Worm (Caenorhabditis elegans) whole organism, L2 larva: Measurements from ENCODE around the gene cdk-1.

Source experiments
- R02D3.7 ChIP-seq: fragments of 150-350 bp; optimal IDR thresholded peaks from 2 replicates; lab custom pipeline; 2014; ENCODE audit warnings: missing biosample characterization, missing genetic modification characterization
- ama-1 ChIP-seq: fragments of 150-350 bp; optimal IDR thresholded peaks from 2 replicates; lab custom pipeline; 2018; ENCODE audit warnings: inconsistent platforms
- ceh-82 ChIP-seq: fragments of 150-350 bp; optimal IDR thresholded peaks from 2 replicates; lab custom pipeline; 2014; ENCODE audit warnings: missing biosample characterization, missing genetic modification characterization
- mbf-1 ChIP-seq: sonication (generic microtip); optimal IDR thresholded peaks from 2 replicates; lab custom pipeline; 2017; ENCODE audit warnings: missing biosample characterization, missing genetic modification characterization
- nhr-10 ChIP-seq: sonication (generic microtip); optimal IDR thresholded peaks from 2 replicates; lab custom pipeline; 2017; ENCODE audit warnings: missing biosample characterization, missing genetic modification characterization
- nhr-11 ChIP-seq: fragments of 150-350 bp; optimal IDR thresholded peaks from 2 replicates; lab custom pipeline; 2014; ENCODE audit warnings: missing biosample characterization, missing genetic modification characterization
- nhr-12 ChIP-seq: fragments of 150-350 bp; optimal IDR thresholded peaks from 2 replicates; lab custom pipeline; 2014; ENCODE audit warnings: missing biosample characterization, missing genetic modification characterization
- sma-9 ChIP-seq, 2 experiments: fragments of 150-350 bp in 1 of 2; sonication (generic microtip) in 1 of 2; optimal IDR thresholded peaks; 2 replicates each; lab custom pipeline; 2014 to 2016; ENCODE audit warnings: missing genetic modification characterization in 2 of 2, mild to moderate bottlenecking in 1 of 2, missing biosample characterization in 1 of 2, missing compliant biosample characterization in 1 of 2, missing genetic modification reagents in 1 of 2, moderate library complexity in 1 of 2

ce11 chrIII:9764718-9765117, 17.4 kb downstream of the cdk-1 start:
- TF ChIP-seq R02D3.7 (tag; lab: Kevin White, UChicago) (no peak), ama-1 (no peak), mbf-1 (no peak), nhr-10 (no peak), nhr-11 (tag; lab: Kevin White, UChicago) (no peak), nhr-12 (tag; lab: Kevin White, UChicago) (no peak), sma-9 (GFP tag; optimal IDR thresholded peaks at IDR 0.05; lab: Kevin White, UChicago) (no peak), sma-9 (tag; optimal IDR thresholded peaks at IDR 0.05; lab: Kevin White, UChicago) (no peak), ceh-82 (no peak)
